Fruit fly (Drosophila melanogaster) whole organism: Measurements from ENCODE around the gene HHEX.

Experiments
- CG8478 ChIP-seq: fragments of >200 bp; optimal IDR thresholded peaks from 2 replicates; lab custom pipeline; 2018; ENCODE audit warnings: inconsistent platforms
- psq ChIP-seq: fragments of >200 bp; optimal IDR thresholded peaks from 2 replicates; lab custom pipeline; 2017

- TF ChIP-seq psq (no peak), CG8478 (no peak)
These were observed 10.8 kb upstream of the HHEX start for dm6 chr3R:21091500-21091899.
